Fruit fly (Drosophila melanogaster): Measurements from ENCODE around the gene CG6443.

DNA sequence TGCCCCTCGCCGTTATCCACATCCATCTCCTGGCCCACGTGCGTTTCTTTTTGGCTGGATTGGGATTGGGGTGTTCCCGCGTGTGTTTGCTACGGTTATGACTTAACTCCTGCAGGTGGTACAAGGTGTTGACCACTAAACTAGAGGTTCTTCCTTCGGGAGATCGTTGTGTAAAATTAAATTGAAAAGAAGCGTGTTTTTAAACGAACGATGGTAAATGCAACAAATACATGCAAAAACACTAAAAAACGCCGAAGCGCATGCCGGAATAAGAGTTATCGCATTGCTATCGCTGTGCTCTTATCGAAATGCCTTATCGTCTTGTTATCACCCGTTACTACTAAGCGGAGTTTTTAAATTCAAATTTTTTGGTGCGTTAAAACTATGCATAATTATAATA is 40.9 kb downstream of the CG6443 start, which contains the start of gene CG6724:
- no peak for TF ChIP-seq h (optimal IDR thresholded peaks at IDR 0.05)
- TF ChIP-seq psq (optimal IDR thresholded peaks at IDR 0.05), result no peak
- no peak for TF ChIP-seq insv (optimal IDR thresholded peaks at IDR 0.05)

All from Kc167 (cell line).